Fruit fly (Drosophila melanogaster): ENCODE results near the gene CG12885.

Gene CG12885

dm6 chr3R:27581890-27582487 is 61.3 kb downstream of the CG12885 start, which contains the start of gene wdb (continued):
- TF ChIP-seq lola (GFP tag; optimal IDR thresholded peaks at IDR 0.05) = no peak
- peak; percentile 32 for TF ChIP-seq CG9876 (GFP tag; optimal IDR thresholded peaks at IDR 0.05)
- no peak for TF ChIP-seq CG9932 (GFP tag; IDR thresholded peaks at IDR 0.05)
- TF ChIP-seq eve (GFP tag; optimal IDR thresholded peaks at IDR 0.05) = no peak
- peak; percentile 14 for TF ChIP-seq CG17912 (GFP tag; optimal IDR thresholded peaks at IDR 0.05)
- peak; percentile 4 for TF ChIP-seq en (GFP tag; optimal IDR thresholded peaks at IDR 0.05)
- no peak for TF ChIP-seq CG7987 (GFP tag; optimal IDR thresholded peaks at IDR 0.05)
- no peak for TF ChIP-seq CG6689 (GFP tag; IDR thresholded peaks at IDR 0.05)
- no peak for TF ChIP-seq CG8290 (GFP tag; optimal IDR thresholded peaks at IDR 0.05)
- no peak for TF ChIP-seq CG8290 (tag; optimal IDR thresholded peaks at IDR 0.05)
- TF ChIP-seq Aef1 (GFP tag; IDR thresholded peaks at IDR 0.05) = no peak
- TF ChIP-seq sr (GFP tag; IDR thresholded peaks at IDR 0.05) = no peak
- TF ChIP-seq CG8924 (tag; optimal IDR thresholded peaks at IDR 0.05) = no peak
- TF ChIP-seq CG8089 (GFP tag; optimal IDR thresholded peaks at IDR 0.05) = peak; percentile 12
- TF ChIP-seq wor (GFP tag; IDR thresholded peaks at IDR 0.05) = no peak
- peak; percentile 0 for TF ChIP-seq Camta (GFP tag; optimal IDR thresholded peaks at IDR 0.05)
- TF ChIP-seq zfh1 (GFP tag; IDR thresholded peaks at IDR 0.05) = no peak
- peak; percentile 31 for TF ChIP-seq CG16863 (GFP tag; optimal IDR thresholded peaks at IDR 0.05)
- no peak for TF ChIP-seq CG43689 (GFP tag; IDR thresholded peaks at IDR 0.05)
- no peak for TF ChIP-seq CG4328 (GFP tag; optimal IDR thresholded peaks at IDR 0.05)
- no peak for TF ChIP-seq gce (GFP tag; IDR thresholded peaks at IDR 0.05)
- TF ChIP-seq CG34376 (GFP tag; optimal IDR thresholded peaks at IDR 0.05) = no peak
- no peak for TF ChIP-seq ttk (GFP tag; IDR thresholded peaks at IDR 0.05)
- TF ChIP-seq HmgZ (tag; optimal IDR thresholded peaks at IDR 0.05) = peak; percentile 22
- peak; percentile 45 for TF ChIP-seq az2 (GFP tag; optimal IDR thresholded peaks at IDR 0.05)
- TF ChIP-seq CG13624 (GFP tag; optimal IDR thresholded peaks at IDR 0.05) = peak; percentile 51
- TF ChIP-seq Dfd (GFP tag; optimal IDR thresholded peaks at IDR 0.05) = no peak
- TF ChIP-seq CG12942 (GFP tag; optimal IDR thresholded peaks at IDR 0.05) = peak; percentile 36
- TF ChIP-seq CG34422 (GFP tag; IDR thresholded peaks at IDR 0.05) = no peak
- peak; percentile 28 for TF ChIP-seq CG10543 (GFP tag; optimal IDR thresholded peaks at IDR 0.05)
- TF ChIP-seq gcm (GFP tag; optimal IDR thresholded peaks at IDR 0.05) = no peak
- TF ChIP-seq Dref (GFP tag; IDR thresholded peaks at IDR 0.05) = no peak
- no peak for TF ChIP-seq ab (GFP tag; optimal IDR thresholded peaks at IDR 0.05)
- peak; percentile 4 for TF ChIP-seq gfzf (GFP tag; optimal IDR thresholded peaks at IDR 0.05)
- no peak for TF ChIP-seq Ravus (GFP tag; IDR thresholded peaks at IDR 0.05)
- TF ChIP-seq MBD-R2 (GFP tag; IDR thresholded peaks at IDR 0.05) = no peak
- no peak for TF ChIP-seq fru (optimal IDR thresholded peaks at IDR 0.05)
- no peak for TF ChIP-seq B-H2 (GFP tag; optimal IDR thresholded peaks at IDR 0.05)
- TF ChIP-seq H2.0 (GFP tag; IDR thresholded peaks at IDR 0.05) = no peak
- TF ChIP-seq NC2β (GFP tag; optimal IDR thresholded peaks at IDR 0.05) = no peak
- no peak for TF ChIP-seq CG11723 (GFP tag; optimal IDR thresholded peaks at IDR 0.05)
- TF ChIP-seq Ets97D (GFP tag; optimal IDR thresholded peaks at IDR 0.05) = peak; percentile 8
- TF ChIP-seq CG2116 (GFP tag; optimal IDR thresholded peaks at IDR 0.05) = no peak
- TF ChIP-seq org-1 (GFP tag; optimal IDR thresholded peaks at IDR 0.05) = no peak
- TF ChIP-seq pita (GFP tag; optimal IDR thresholded peaks at IDR 0.05) = no peak
- no peak for TF ChIP-seq CG11398 (GFP tag; optimal IDR thresholded peaks at IDR 0.05)
- no peak for TF ChIP-seq CG12104 (GFP tag; optimal IDR thresholded peaks at IDR 0.05)
- no peak for TF ChIP-seq aop (GFP tag; IDR thresholded peaks at IDR 0.05)
- TF ChIP-seq lmd (GFP tag; IDR thresholded peaks at IDR 0.05) = no peak
- TF ChIP-seq CG14965 (GFP tag; optimal IDR thresholded peaks at IDR 0.05; ENCODE audit: borderline replicate concordance) = no peak
- no peak for TF ChIP-seq dati (GFP tag; IDR thresholded peaks at IDR 0.05)
- TF ChIP-seq kah (GFP tag; optimal IDR thresholded peaks at IDR 0.05) = no peak
- TF ChIP-seq CG18764 (GFP tag; optimal IDR thresholded peaks at IDR 0.05) = no peak
